Worm (Caenorhabditis elegans) whole organism, L3 larva: ENCODE measurements around the gene col-175.

ENCODE experiments used
- aly-2 ChIP-seq: fragments of 150-350 bp; optimal IDR thresholded peaks from 2 replicates; lab custom pipeline; 2014; ENCODE audit warnings: missing biosample characterization, missing genetic modification characterization
- mdl-1 ChIP-seq: fragments of 150-350 bp; optimal IDR thresholded peaks from 2 replicates; lab custom pipeline; 2014; ENCODE audit warnings: missing biosample characterization, missing genetic modification characterization
- pha-4 ChIP-seq: fragments of 150-350 bp; optimal IDR thresholded peaks from 2 replicates; lab custom pipeline; 2014; ENCODE audit warnings: missing biosample characterization, missing genetic modification reagents, missing genetic modification characterization
- tbx-2 ChIP-seq: sonication (generic microtip); optimal IDR thresholded peaks from 2 replicates; lab custom pipeline; 2016; ENCODE audit warnings: mild to moderate bottlenecking, missing genetic modification characterization, missing compliant biosample characterization

- TF ChIP-seq pha-4 (tag; lab: Kevin White, UChicago) (no peak), mdl-1 (tag; lab: Kevin White, UChicago) (no peak), tbx-2 (tag; lab: Kevin White, UChicago) (no peak), aly-2 (no peak)
Observed at ce11 chrX:9206731-9207130, 27.7 kb downstream of the col-175 start.
